Worm (Caenorhabditis elegans) whole organism, L4 larva: Measurements from ENCODE around the gene R02D5.6.

Source experiments
- F37D6.2 ChIP-seq: sonication (generic microtip); optimal IDR thresholded peaks from 2 replicates; lab custom pipeline; 2016; ENCODE audit warnings: mild to moderate bottlenecking, missing genetic modification characterization, missing compliant biosample characterization
- spr-1 ChIP-seq: sonication (generic microtip); optimal IDR thresholded peaks from 2 replicates; lab custom pipeline; 2016; ENCODE audit warnings: mild to moderate bottlenecking, missing genetic modification characterization, missing compliant biosample characterization
- unc-39 ChIP-seq: sonication (generic microtip); optimal IDR thresholded peaks from 2 replicates; lab custom pipeline; 2017; ENCODE audit warnings: missing biosample characterization, missing genetic modification characterization

DNA sequence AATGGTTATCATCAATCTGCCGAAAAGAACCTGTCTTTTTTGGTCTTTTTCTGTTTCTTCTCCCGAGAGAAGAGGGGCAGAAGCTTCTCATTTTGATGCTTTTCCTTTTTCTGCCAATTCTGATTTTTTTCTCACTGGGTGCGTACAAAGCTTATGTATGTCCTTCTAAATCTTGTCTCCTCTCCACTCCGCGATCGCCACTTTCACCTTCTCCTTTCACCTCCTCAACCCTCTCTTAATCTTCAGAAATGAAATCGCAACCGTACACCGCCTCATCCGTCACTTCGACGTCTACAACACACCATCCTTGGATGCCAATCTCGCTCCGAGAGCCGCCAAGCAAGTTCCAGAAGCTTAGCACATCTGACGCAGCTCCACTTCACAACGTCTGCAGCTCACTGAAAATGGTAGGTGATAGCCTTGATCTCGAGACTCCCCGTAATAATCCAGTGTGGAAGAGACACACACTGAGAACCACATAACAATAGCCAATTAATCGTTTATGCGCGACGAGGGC is 9.8 kb downstream of the R02D5.6 start, which contains the start of gene R02D5.1:
- TF ChIP-seq spr-1, result no peak
- TF ChIP-seq F37D6.2 (tag; lab: Kevin White, UChicago), result no peak
- no peak for TF ChIP-seq unc-39 (tag; lab: Kevin White, UChicago)
